Worm (Caenorhabditis elegans) whole organism, L2 larva: ENCODE measurements around the gene sql-1.

Experiments used
- C34F6.9 ChIP-seq: fragments of 150-350 bp; optimal IDR thresholded peaks from 2 replicates; lab custom pipeline; 2014; ENCODE audit warnings: missing biosample characterization, missing genetic modification characterization
- F13H6.1 ChIP-seq: sonication (generic microtip); optimal IDR thresholded peaks from 2 replicates; lab custom pipeline; 2016; ENCODE audit warnings: missing genetic modification characterization, missing compliant biosample characterization
- R02D3.7 ChIP-seq: fragments of 150-350 bp; optimal IDR thresholded peaks from 2 replicates; lab custom pipeline; 2014; ENCODE audit warnings: missing biosample characterization, missing genetic modification characterization
- Y55F3AM.14 ChIP-seq: fragments of 200-800 bp; sonication (Bioruptor generic); optimal IDR thresholded peaks from 2 replicates; lab custom pipeline; 2018; ENCODE audit warnings: mild to moderate bottlenecking, missing genetic modification characterization, missing compliant biosample characterization
- ZK546.5 ChIP-seq: sonication (generic microtip); optimal IDR thresholded peaks from 2 replicates; lab custom pipeline; 2017; ENCODE audit warnings: missing biosample characterization, missing genetic modification characterization
- alr-1 ChIP-seq: fragments of 150-350 bp; optimal IDR thresholded peaks from 2 replicates; lab custom pipeline; 2014; ENCODE audit warnings: missing biosample characterization, missing genetic modification characterization
- aly-2 ChIP-seq: fragments of 150-350 bp; optimal IDR thresholded peaks from 2 replicates; lab custom pipeline; 2014; ENCODE audit warnings: missing biosample characterization, missing genetic modification characterization
- ama-1 ChIP-seq: fragments of 150-350 bp; optimal IDR thresholded peaks from 2 replicates; lab custom pipeline; 2018; ENCODE audit warnings: inconsistent platforms
- blmp-1 ChIP-seq: sonication (generic microtip); optimal IDR thresholded peaks from 2 replicates; lab custom pipeline; 2017; ENCODE audit warnings: missing genetic modification characterization, mild to moderate bottlenecking, missing compliant biosample characterization, antibody characterized with exemption, moderate library complexity; ENCODE audit not compliant: insufficient read depth
- ceh-16 ChIP-seq: fragments of 150-350 bp; optimal IDR thresholded peaks from 2 replicates; lab custom pipeline; 2014; ENCODE audit warnings: missing biosample characterization, missing genetic modification characterization
- ceh-82 ChIP-seq: fragments of 150-350 bp; optimal IDR thresholded peaks from 2 replicates; lab custom pipeline; 2014; ENCODE audit warnings: missing biosample characterization, missing genetic modification characterization
- crh-2 ChIP-seq: sonication (generic microtip); optimal IDR thresholded peaks from 2 replicates; lab custom pipeline; 2017; ENCODE audit warnings: missing biosample characterization, missing genetic modification characterization
- dmd-4 ChIP-seq: sonication (generic microtip); optimal IDR thresholded peaks from 2 replicates; lab custom pipeline; 2017; ENCODE audit warnings: missing biosample characterization, missing genetic modification characterization
- egl-27 ChIP-seq: sonication (generic microtip); optimal IDR thresholded peaks from 3 replicates; lab custom pipeline; 2017; ENCODE audit warnings: missing biosample characterization, missing genetic modification reagents, missing genetic modification characterization
- elt-1 ChIP-seq: fragments of 150-350 bp; optimal IDR thresholded peaks from 2 replicates; lab custom pipeline; 2014; ENCODE audit warnings: missing biosample characterization, missing genetic modification characterization
- elt-3 ChIP-seq: sonication (generic microtip); optimal IDR thresholded peaks from 2 replicates; lab custom pipeline; 2017; ENCODE audit warnings: missing biosample characterization, missing genetic modification characterization
- fos-1 ChIP-seq: fragments of 150-350 bp; optimal IDR thresholded peaks from 2 replicates; lab custom pipeline; 2014; ENCODE audit warnings: missing biosample characterization, missing genetic modification characterization
- gmeb-1 ChIP-seq: fragments of 150-350 bp; optimal IDR thresholded peaks from 2 replicates; lab custom pipeline; 2014; ENCODE audit warnings: missing biosample characterization, missing genetic modification characterization
- lin-11 ChIP-seq: fragments of 150-350 bp; sonication (generic microtip); optimal IDR thresholded peaks from 2 replicates; lab custom pipeline; 2014; ENCODE audit warnings: missing biosample characterization, missing genetic modification characterization, inconsistent platforms, mixed read lengths
- lin-13 ChIP-seq: fragments of 150-350 bp; optimal IDR thresholded peaks from 2 replicates; lab custom pipeline; 2014; ENCODE audit warnings: missing biosample characterization, missing genetic modification reagents, missing genetic modification characterization
- lin-39 ChIP-seq: fragments of 150-350 bp; optimal IDR thresholded peaks from 2 replicates; lab custom pipeline; 2014; ENCODE audit warnings: missing biosample characterization, missing genetic modification reagents, missing genetic modification characterization
- lsy-2 ChIP-seq, 2 experiments: fragments of 150-350 bp in 1 of 2; sonication (generic microtip) in 1 of 2; optimal IDR thresholded peaks; 2 replicates each; lab custom pipeline; 2014 to 2017; ENCODE audit warnings: missing biosample characterization in 2 of 2, missing genetic modification characterization in 2 of 2
- mab-5 ChIP-seq: fragments of 150-350 bp; optimal IDR thresholded peaks from 2 replicates; lab custom pipeline; 2014; ENCODE audit warnings: missing biosample characterization, missing genetic modification characterization
- mbf-1 ChIP-seq: sonication (generic microtip); optimal IDR thresholded peaks from 2 replicates; lab custom pipeline; 2017; ENCODE audit warnings: missing biosample characterization, missing genetic modification characterization
- mdl-1 ChIP-seq, 2 experiments: fragments of 150-350 bp in 1 of 2; sonication (generic microtip) in 1 of 2; optimal IDR thresholded peaks; 2 replicates each; lab custom pipeline; 2017; ENCODE audit warnings: missing biosample characterization in 2 of 2, missing genetic modification characterization in 2 of 2
- nhr-11 ChIP-seq: fragments of 150-350 bp; optimal IDR thresholded peaks from 2 replicates; lab custom pipeline; 2014; ENCODE audit warnings: missing biosample characterization, missing genetic modification characterization
- nhr-12 ChIP-seq: fragments of 150-350 bp; optimal IDR thresholded peaks from 2 replicates; lab custom pipeline; 2014; ENCODE audit warnings: missing biosample characterization, missing genetic modification characterization
- nhr-129 ChIP-seq: fragments of 150-350 bp; optimal IDR thresholded peaks from 2 replicates; lab custom pipeline; 2014; ENCODE audit warnings: missing biosample characterization, missing genetic modification characterization
- nhr-21 ChIP-seq: fragments of 150-350 bp; optimal IDR thresholded peaks from 2 replicates; lab custom pipeline; 2014; ENCODE audit warnings: missing biosample characterization, missing genetic modification characterization
- nhr-23 ChIP-seq: fragments of 150-350 bp; optimal IDR thresholded peaks from 2 replicates; lab custom pipeline; 2014; ENCODE audit warnings: missing biosample characterization, missing genetic modification reagents, missing genetic modification characterization
- nhr-237 ChIP-seq: fragments of 150-350 bp; optimal IDR thresholded peaks from 2 replicates; lab custom pipeline; 2014; ENCODE audit warnings: missing biosample characterization, missing genetic modification characterization
- nhr-25 ChIP-seq: fragments of 150-350 bp; sonication (generic microtip); optimal IDR thresholded peaks from 3 replicates; lab custom pipeline; 2014; ENCODE audit warnings: missing biosample characterization, missing genetic modification characterization
- nhr-6 ChIP-seq: fragments of 150-350 bp; optimal IDR thresholded peaks from 2 replicates; lab custom pipeline; 2014; ENCODE audit warnings: missing biosample characterization, missing genetic modification characterization
- nhr-77 ChIP-seq: fragments of 150-350 bp; optimal IDR thresholded peaks from 2 replicates; lab custom pipeline; 2014; ENCODE audit warnings: missing biosample characterization, missing genetic modification characterization
- peb-1 ChIP-seq: fragments of 150-350 bp; optimal IDR thresholded peaks from 2 replicates; lab custom pipeline; 2014; ENCODE audit warnings: missing biosample characterization, missing genetic modification characterization
- sem-4 ChIP-seq: fragments of 150-350 bp; optimal IDR thresholded peaks from 2 replicates; lab custom pipeline; 2014; ENCODE audit warnings: missing biosample characterization, missing genetic modification reagents, missing genetic modification characterization
- skn-1 ChIP-seq: sonication (generic microtip); optimal IDR thresholded peaks from 2 replicates; lab custom pipeline; 2017; ENCODE audit warnings: missing biosample characterization, missing genetic modification characterization
- sma-3 ChIP-seq: sonication (generic microtip); optimal IDR thresholded peaks from 2 replicates; lab custom pipeline; 2016; ENCODE audit warnings: missing genetic modification reagents, missing genetic modification characterization, missing compliant biosample characterization
- sma-9 ChIP-seq, 2 experiments: fragments of 150-350 bp in 1 of 2; sonication (generic microtip) in 1 of 2; optimal IDR thresholded peaks; 2 replicates each; lab custom pipeline; 2014 to 2016; ENCODE audit warnings: missing genetic modification characterization in 2 of 2, mild to moderate bottlenecking in 1 of 2, missing biosample characterization in 1 of 2, missing compliant biosample characterization in 1 of 2, missing genetic modification reagents in 1 of 2, moderate library complexity in 1 of 2
- snpc-4 ChIP-seq: fragments of 150-350 bp; optimal IDR thresholded peaks from 2 replicates; lab custom pipeline; 2014; ENCODE audit warnings: missing biosample characterization, missing genetic modification characterization
- unc-39 ChIP-seq: fragments of 150-350 bp; optimal IDR thresholded peaks from 2 replicates; lab custom pipeline; 2014; ENCODE audit warnings: missing biosample characterization, missing genetic modification characterization
- unc-55 ChIP-seq: fragments of 150-350 bp; sonication (generic microtip); optimal IDR thresholded peaks from 3 replicates; lab custom pipeline; 2014; ENCODE audit warnings: missing biosample characterization, missing genetic modification reagents, missing genetic modification characterization
- unc-62 ChIP-seq: fragments of 150-350 bp; optimal IDR thresholded peaks from 2 replicates; lab custom pipeline; 2014; ENCODE audit warnings: missing biosample characterization, missing genetic modification reagents, missing genetic modification characterization
- zag-1 ChIP-seq: fragments of 150-350 bp; optimal IDR thresholded peaks from 2 replicates; lab custom pipeline; 2014; ENCODE audit warnings: missing biosample characterization, missing genetic modification characterization
- ztf-1 ChIP-seq: fragments of 200-800 bp; sonication (Bioruptor generic); conservative IDR thresholded peaks from 2 replicates; pipeline ENCODE4 v1.3.6; 2022; ENCODE audit warnings: missing genetic modification characterization, missing compliant biosample characterization
- ztf-11 ChIP-seq: sonication (generic microtip); optimal IDR thresholded peaks from 2 replicates; lab custom pipeline; 2017; ENCODE audit warnings: missing biosample characterization, missing genetic modification characterization
- ztf-4 ChIP-seq: fragments of 150-350 bp; optimal IDR thresholded peaks from 2 replicates; lab custom pipeline; 2014; ENCODE audit warnings: missing biosample characterization, missing genetic modification characterization

Gene sql-1

ce11 chrIII:12469800-12470199 lies 29.6 kb upstream of the sql-1 start:
- TF ChIP-seq unc-62 (GFP tag; lab: Kevin White, UChicago) (no peak), ztf-1 (GFP tag; lab: Robert Waterston, UW) (0 out of 2 replicates have a peak, but pooled peaks have one; percentile 8)

- TF ChIP-seq gmeb-1 (tag; lab: Kevin White, UChicago) (no peak), egl-27 (tag; lab: Kevin White, UChicago) (no peak), lin-39 (tag; lab: Kevin White, UChicago) (no peak), ztf-1 (GFP tag; lab: Robert Waterston, UW) (no peak), blmp-1 (no peak), skn-1 (no peak), peb-1 (tag; lab: Kevin White, UChicago) (no peak), nhr-6 (tag; lab: Kevin White, UChicago) (no peak), fos-1 (tag; lab: Kevin White, UChicago) (no peak), elt-3 (no peak), C34F6.9 (tag; lab: Kevin White, UChicago) (no peak), nhr-129 (tag; lab: Kevin White, UChicago) (no peak), unc-62 (GFP tag; lab: Kevin White, UChicago) (no peak), nhr-12 (no peak), mdl-1 (tag; optimal IDR thresholded peaks at IDR 0.05; lab: Kevin White, UChicago) (no peak), unc-39 (tag; lab: Kevin White, UChicago) (no peak), sma-9 (GFP tag; optimal IDR thresholded peaks at IDR 0.05; lab: Kevin White, UChicago) (no peak), sma-9 (tag; optimal IDR thresholded peaks at IDR 0.05; lab: Kevin White, UChicago) (no peak), snpc-4 (tag; lab: Kevin White, UChicago) (no peak)
These were observed 28.8 kb upstream of the sql-1 start for ce11 chrIII:12470589-12470988.

ce11 chrIII:12472497-12472896 lies 26.9 kb upstream of the sql-1 start, which contains the start of gene cccp-1:
TSS of gene cccp-1 (plus strand) at chrIII:12472873.
- peak; percentile 48 for TF ChIP-seq zag-1 (tag; lab: Kevin White, UChicago)
- no peak for TF ChIP-seq nhr-11 (tag; lab: Kevin White, UChicago)
- no peak for TF ChIP-seq nhr-12
- TF ChIP-seq lin-39 (tag; lab: Kevin White, UChicago) = no peak
- no peak for TF ChIP-seq elt-3
- no peak for TF ChIP-seq sma-3 (GFP tag; lab: Kevin White, UChicago)
- no peak for TF ChIP-seq nhr-21 (tag; lab: Kevin White, UChicago)
- no peak for TF ChIP-seq nhr-77 (tag; lab: Kevin White, UChicago)
- TF ChIP-seq ceh-82 = no peak
- TF ChIP-seq dmd-4 = no peak
- TF ChIP-seq crh-2 (tag; lab: Kevin White, UChicago) = peak; percentile 48
- TF ChIP-seq elt-1 (tag; lab: Kevin White, UChicago) = no peak
- no peak for TF ChIP-seq unc-62 (GFP tag; lab: Kevin White, UChicago)
- peak; percentile 12 for TF ChIP-seq lin-11 (tag; lab: Kevin White, UChicago)
- peak; percentile 75 for TF ChIP-seq unc-55 (GFP tag; lab: Kevin White, UChicago)
- no peak for TF ChIP-seq ztf-1 (GFP tag; lab: Robert Waterston, UW)
- no peak for TF ChIP-seq gmeb-1 (tag; lab: Kevin White, UChicago)
- TF ChIP-seq sma-9 (GFP tag; optimal IDR thresholded peaks at IDR 0.05; lab: Kevin White, UChicago) = no peak
- no peak for TF ChIP-seq sma-9 (tag; optimal IDR thresholded peaks at IDR 0.05; lab: Kevin White, UChicago)
- TF ChIP-seq ama-1 = no peak
- TF ChIP-seq blmp-1 = no peak
- TF ChIP-seq C34F6.9 (tag; lab: Kevin White, UChicago) = peak; percentile 67
- TF ChIP-seq nhr-237 (tag; lab: Kevin White, UChicago) = no peak
- no peak for TF ChIP-seq nhr-25 (tag; lab: Kevin White, UChicago)
- TF ChIP-seq skn-1 = no peak
- no peak for TF ChIP-seq nhr-23
- TF ChIP-seq unc-39 (tag; lab: Kevin White, UChicago) = no peak
- no peak for TF ChIP-seq alr-1 (tag; lab: Kevin White, UChicago)
- no peak for TF ChIP-seq aly-2
- TF ChIP-seq F13H6.1 (tag; lab: Kevin White, UChicago) = no peak
- TF ChIP-seq mdl-1 (tag; optimal IDR thresholded peaks at IDR 0.05; lab: Kevin White, UChicago) = peak in 1 of 2 experiments; percentile 54
- no peak for TF ChIP-seq mbf-1 (tag; lab: Kevin White, UChicago)
- no peak for TF ChIP-seq ztf-4 (tag; lab: Kevin White, UChicago)
- peak; percentile 13 for TF ChIP-seq fos-1 (tag; lab: Kevin White, UChicago)
- TF ChIP-seq lin-13 = no peak
- TF ChIP-seq nhr-6 (tag; lab: Kevin White, UChicago) = no peak
- no peak for TF ChIP-seq sem-4
- TF ChIP-seq ztf-11 (tag; lab: Kevin White, UChicago) = no peak
- no peak for TF ChIP-seq egl-27 (tag; lab: Kevin White, UChicago)
- TF ChIP-seq ceh-16 (tag; lab: Kevin White, UChicago) = no peak
- peak; percentile 33 for TF ChIP-seq nhr-129 (tag; lab: Kevin White, UChicago)
- TF ChIP-seq mab-5 (tag; lab: Kevin White, UChicago) = peak; percentile 2
- no peak for TF ChIP-seq R02D3.7 (tag; lab: Kevin White, UChicago)
- no peak for TF ChIP-seq Y55F3AM.14 (GFP tag; lab: Kevin White, UChicago)
- no peak for TF ChIP-seq peb-1 (tag; lab: Kevin White, UChicago)
- TF ChIP-seq snpc-4 (tag; lab: Kevin White, UChicago) = no peak
- TF ChIP-seq lsy-2 (tag; optimal IDR thresholded peaks at IDR 0.05; lab: Kevin White, UChicago) = peak in 1 of 2 experiments; percentile 53
- no peak for TF ChIP-seq ZK546.5 (tag; lab: Kevin White, UChicago)
